Worm (Caenorhabditis elegans): Measurements from ENCODE around the gene srt-17.

DNA sequence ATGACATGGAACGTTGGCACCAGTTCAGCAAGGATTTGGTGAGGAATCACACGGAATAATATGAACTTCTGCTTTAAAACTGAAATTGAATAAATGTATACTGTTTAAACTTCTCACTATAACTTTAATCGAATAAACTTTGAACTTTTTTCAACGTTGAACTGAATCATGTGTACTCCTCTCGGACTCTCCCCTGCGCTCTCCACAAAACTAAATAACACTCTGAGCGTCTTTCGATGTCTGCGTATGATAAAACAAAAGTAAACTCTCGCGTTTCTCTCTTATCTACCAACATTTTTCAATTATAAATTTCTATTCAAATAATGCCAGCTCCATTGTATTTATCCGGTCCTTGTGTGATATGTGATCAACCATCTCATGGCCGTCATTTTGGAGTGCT is 7.0 kb upstream of the srt-17 start:
- no peak for TF ChIP-seq die-1 (tag; optimal IDR thresholded peaks at IDR 0.05)
- TF ChIP-seq rpc-1 (optimal IDR thresholded peaks at IDR 0.05): no peak
- TF ChIP-seq rpc-1 (tag; optimal IDR thresholded peaks at IDR 0.05): no peak
- no peak for TF ChIP-seq F23B12.7 (tag; optimal IDR thresholded peaks at IDR 0.05; ENCODE audit: insufficient read depth)
- no peak for TF ChIP-seq ama-1 (optimal IDR thresholded peaks at IDR 0.05)
- TF ChIP-seq ama-1 (GFP tag; optimal IDR thresholded peaks at IDR 0.05): no peak
- TF ChIP-seq nhr-120 (GFP tag; IDR thresholded peaks at IDR 0.05): no peak
